Fruit fly (Drosophila melanogaster) whole organism, embryonic: ENCODE measurements around the gene CG43117.

ENCODE experiments used
- CG11504 ChIP-seq: fragments of 200-800 bp; sonication (Bioruptor generic); optimal IDR thresholded peaks from 3 replicates; lab custom pipeline; 2019; ENCODE audit warnings: missing biosample characterization, mild to moderate bottlenecking, missing genetic modification characterization, moderate library complexity
- CG11695 ChIP-seq: fragments of 200-800 bp; sonication (Bioruptor generic); IDR thresholded peaks from 3 replicates; pipeline ENCODE4 v1.3.6; 2022; ENCODE audit warnings: missing biosample characterization, missing genetic modification characterization
- CG12071 ChIP-seq: fragments of 200-800 bp; sonication (Bioruptor generic); optimal IDR thresholded peaks from 3 replicates; lab custom pipeline; 2018; ENCODE audit warnings: missing biosample characterization, mild to moderate bottlenecking, missing genetic modification characterization
- CG12219 ChIP-seq: fragments of 200-800 bp; sonication (Bioruptor generic); optimal IDR thresholded peaks from 3 replicates; lab custom pipeline; 2018; ENCODE audit warnings: missing biosample characterization, mild to moderate bottlenecking, missing genetic modification characterization
- CG12299 ChIP-seq: fragments of 200-800 bp; sonication (Bioruptor generic); optimal IDR thresholded peaks from 2 replicates; lab custom pipeline; 2018; ENCODE audit warnings: missing biosample characterization, mild to moderate bottlenecking, missing genetic modification characterization
- CG12659 ChIP-seq: fragments of 200-800 bp; sonication (Bioruptor generic); optimal IDR thresholded peaks from 3 replicates; lab custom pipeline; 2017; ENCODE audit warnings: mild to moderate bottlenecking, missing biosample characterization, missing genetic modification reagents, missing genetic modification characterization
- CG13424 ChIP-seq: fragments of 200-800 bp; sonication (Bioruptor generic); optimal IDR thresholded peaks from 2 replicates; lab custom pipeline; 2019; ENCODE audit warnings: missing biosample characterization, mild to moderate bottlenecking, missing genetic modification characterization, moderate library complexity
- CG13894 ChIP-seq: fragments of 200-800 bp; sonication (Bioruptor generic); optimal IDR thresholded peaks from 3 replicates; lab custom pipeline; 2018; ENCODE audit warnings: missing biosample characterization, mild to moderate bottlenecking, missing genetic modification characterization, moderate library complexity
- CG14441 ChIP-seq: fragments of 200-800 bp; sonication (Bioruptor generic); IDR thresholded peaks from 2 replicates; pipeline ENCODE4 v1.3.6; 2022; ENCODE audit warnings: missing biosample characterization, missing genetic modification characterization
- CG1792 ChIP-seq: fragments of 200-800 bp; sonication (Bioruptor generic); optimal IDR thresholded peaks from 2 replicates; lab custom pipeline; 2016; ENCODE audit warnings: missing biosample characterization, missing genetic modification characterization
- CG2712 ChIP-seq: fragments of 200-800 bp; optimal IDR thresholded peaks from 3 replicates; lab custom pipeline; 2019; ENCODE audit warnings: missing biosample characterization, mild to moderate bottlenecking, missing genetic modification characterization, moderate library complexity
- CG30020 ChIP-seq: fragments of 200-800 bp; optimal IDR thresholded peaks from 2 replicates; lab custom pipeline; 2019; ENCODE audit warnings: missing biosample characterization, mild to moderate bottlenecking, missing genetic modification characterization, moderate library complexity
- CG3726 ChIP-seq: fragments of 200-800 bp; sonication (Bioruptor generic); IDR thresholded peaks from 3 replicates; pipeline ENCODE4, ENCODE4 v1.3.6; 2022; ENCODE audit warnings: missing biosample characterization, missing genetic modification characterization
- CG6272 ChIP-seq: fragments of 200-800 bp; sonication (Bioruptor generic); IDR thresholded peaks from 2 replicates; pipeline ENCODE4 v1.3.6; 2022; ENCODE audit warnings: missing biosample characterization, missing genetic modification characterization
- CG8281 ChIP-seq: fragments of 200-800 bp; sonication (Bioruptor generic); optimal IDR thresholded peaks from 2 replicates; lab custom pipeline; 2018; ENCODE audit warnings: missing biosample characterization, mild to moderate bottlenecking, missing genetic modification characterization, moderate library complexity
- Chrac-16 ChIP-seq: fragments of 200-800 bp; sonication (Bioruptor generic); optimal IDR thresholded peaks from 3 replicates; lab custom pipeline; 2016; ENCODE audit warnings: missing biosample characterization, missing genetic modification characterization
- Drgx ChIP-seq: fragments of 200-800 bp; sonication (Bioruptor generic); IDR thresholded peaks from 2 replicates; pipeline ENCODE4 v1.3.6; 2022; ENCODE audit warnings: missing biosample characterization, missing genetic modification characterization
- Eip74EF ChIP-seq, 2 experiments: fragments of 200-800 bp in 1 of 2; fragments of >200 bp in 1 of 2; sonication (Bioruptor generic) in 1 of 2; optimal IDR thresholded peaks; 2 replicates each; lab custom pipeline; 2017 to 2019; ENCODE audit warnings: missing biosample characterization in 2 of 2, missing genetic modification characterization in 2 of 2, mild to moderate bottlenecking in 1 of 2, moderate library complexity in 1 of 2
- Ets65A ChIP-seq: fragments of 200-800 bp; sonication (Bioruptor generic); peaks from one replicate; lab custom pipeline; 2016; ENCODE audit warnings: missing biosample characterization, missing genetic modification characterization
- MTF-1 ChIP-seq: fragments of 200-800 bp; sonication (Bioruptor generic); optimal IDR thresholded peaks from 2 replicates; lab custom pipeline; 2018; ENCODE audit warnings: missing biosample characterization, mild to moderate bottlenecking, missing genetic modification characterization, borderline replicate concordance
- Med ChIP-seq: fragments of 200-800 bp; sonication (Bioruptor generic); peaks from one replicate; lab custom pipeline; 2016; ENCODE audit warnings: missing biosample characterization, missing genetic modification characterization, mild to moderate bottlenecking, inconsistent platforms, moderate library complexity
- Mrtf ChIP-seq: fragments of 200-800 bp; sonication (Bioruptor generic); IDR thresholded peaks from 3 replicates; pipeline ENCODE4 v1.3.6; 2022; ENCODE audit warnings: missing biosample characterization, missing genetic modification characterization
- Poxn ChIP-seq: fragments of 200-800 bp; sonication (Bioruptor generic); IDR thresholded peaks from 2 replicates; pipeline ENCODE4 v1.3.6; 2022; ENCODE audit warnings: missing biosample characterization, missing genetic modification characterization
- Ssrp ChIP-seq: fragments of 200-800 bp; sonication (Bioruptor generic); optimal IDR thresholded peaks from 2 replicates; lab custom pipeline; 2018; ENCODE audit warnings: missing biosample characterization, mild to moderate bottlenecking, missing genetic modification characterization, moderate library complexity
- abd-A ChIP-seq: fragments of 200-800 bp; sonication (Bioruptor generic); optimal IDR thresholded peaks from 3 replicates; lab custom pipeline; 2019; ENCODE audit warnings: missing biosample characterization, mild to moderate bottlenecking, missing genetic modification characterization, moderate library complexity
- ac ChIP-seq: fragments of 200-800 bp; sonication (Bioruptor generic); optimal IDR thresholded peaks from 3 replicates; lab custom pipeline; 2017; ENCODE audit warnings: missing biosample characterization, mild to moderate bottlenecking, missing genetic modification characterization
- ara ChIP-seq: fragments of 200-800 bp; sonication (Bioruptor generic); IDR thresholded peaks from 2 replicates; pipeline ENCODE4 v1.3.6; 2022; ENCODE audit warnings: missing biosample characterization, missing genetic modification characterization
- az2 ChIP-seq: fragments of 200-800 bp; sonication (Bioruptor generic); optimal IDR thresholded peaks from 3 replicates; lab custom pipeline; 2016; ENCODE audit warnings: missing biosample characterization, missing genetic modification characterization
- bsh ChIP-seq, 2 experiments: fragments of 200-800 bp; sonication (Bioruptor generic); optimal IDR thresholded peaks; 2 replicates each; lab custom pipeline; 2017 to 2018; ENCODE audit warnings: mild to moderate bottlenecking in 2 of 2, missing biosample characterization in 2 of 2, missing genetic modification characterization in 2 of 2, moderate library complexity in 1 of 2
- crol ChIP-seq: fragments of 200-800 bp; sonication (Bioruptor generic); IDR thresholded peaks from 2 replicates; pipeline ENCODE4 v1.3.6; 2022; ENCODE audit warnings: missing biosample characterization, missing genetic modification characterization
- dmrt99B ChIP-seq: fragments of 200-800 bp; sonication (Bioruptor generic); optimal IDR thresholded peaks from 2 replicates; lab custom pipeline; 2018; ENCODE audit warnings: missing biosample characterization, mild to moderate bottlenecking, missing genetic modification characterization, moderate library complexity
- emc ChIP-seq: fragments of 200-800 bp; sonication (Bioruptor generic); optimal IDR thresholded peaks from 2 replicates; lab custom pipeline; 2016; ENCODE audit warnings: missing biosample characterization, missing genetic modification characterization
- gcm2 ChIP-seq: fragments of 200-800 bp; sonication (Bioruptor generic); optimal IDR thresholded peaks from 2 replicates; lab custom pipeline; 2016; ENCODE audit warnings: missing biosample characterization, missing genetic modification characterization
- gem ChIP-seq: fragments of 200-800 bp; sonication (Bioruptor generic); optimal IDR thresholded peaks from 2 replicates; lab custom pipeline; 2019; ENCODE audit warnings: missing biosample characterization, mild to moderate bottlenecking, missing genetic modification characterization, moderate library complexity
- hb ChIP-seq: fragments of 200-800 bp; sonication (Bioruptor generic); IDR thresholded peaks from 3 replicates; pipeline ENCODE4 v1.3.6; 2022; ENCODE audit warnings: missing biosample characterization, missing genetic modification characterization; ENCODE audit not compliant: partially characterized antibody
- lola ChIP-seq, 3 experiments: fragments of >200 bp in 2 of 3; fragments of 200-800 bp in 1 of 3; sonication (Bioruptor generic) in 1 of 3; optimal IDR thresholded peaks; 2 replicates each; lab custom pipeline; 2017 to 2019; ENCODE audit warnings: missing biosample characterization in 3 of 3, missing genetic modification characterization in 3 of 3, mild to moderate bottlenecking in 1 of 3, moderate library complexity in 1 of 3
- nerfin-1 ChIP-seq: fragments of 200-800 bp; sonication (Bioruptor generic); optimal IDR thresholded peaks from 3 replicates; lab custom pipeline; 2019; ENCODE audit warnings: missing biosample characterization, mild to moderate bottlenecking, missing genetic modification characterization, moderate library complexity
- onecut ChIP-seq: fragments of 200-800 bp; sonication (Bioruptor generic); IDR thresholded peaks from 2 replicates; pipeline ENCODE4 v1.3.6; 2022; ENCODE audit warnings: missing biosample characterization, missing genetic modification characterization
- sens ChIP-seq: fragments of 200-800 bp; sonication (Bioruptor generic); peaks from one replicate; lab custom pipeline; 2016; ENCODE audit warnings: missing biosample characterization, missing genetic modification characterization
- sens-2 ChIP-seq: fragments of 200-800 bp; sonication (Bioruptor generic); IDR thresholded peaks from 2 replicates; pipeline ENCODE4 v1.3.6; 2022; ENCODE audit warnings: missing biosample characterization, missing genetic modification characterization
- tio ChIP-seq: fragments of 200-800 bp; sonication (Bioruptor generic); optimal IDR thresholded peaks from 2 replicates; lab custom pipeline; 2017; ENCODE audit warnings: missing biosample characterization, missing genetic modification characterization, inconsistent platforms
- usp ChIP-seq: fragments of >200 bp; optimal IDR thresholded peaks from 2 replicates; lab custom pipeline; 2017; ENCODE audit warnings: missing biosample characterization, missing genetic modification characterization
- wek ChIP-seq: fragments of 200-800 bp; sonication (Bioruptor generic); optimal IDR thresholded peaks from 3 replicates; lab custom pipeline; 2018; ENCODE audit warnings: missing biosample characterization, mild to moderate bottlenecking, missing genetic modification characterization, moderate library complexity

The CG43117 gene

dm6 chr3R:26500355-26500754, 45.8 kb downstream of the CG43117 start:
- TF ChIP-seq CG11504 (tag; lab: Kevin White, UChicago) (peak; percentile 19), bsh (GFP tag; optimal IDR thresholded peaks at IDR 0.05; lab: Kevin White, UChicago) (peak in 1 of 2 experiments; percentile 27), ara (GFP tag; lab: Robert Waterston, UW) (no peak), Med (GFP tag; lab: Kevin White, UChicago) (peak; percentile 20), dmrt99B (tag; lab: Kevin White, UChicago) (peak; percentile 12), Drgx (peak; percentile 74), sens (GFP tag; lab: Kevin White, UChicago) (peak; percentile 45), gem (tag; lab: Kevin White, UChicago) (peak; percentile 13), Mrtf (GFP tag; lab: Robert Waterston, UW) (no peak)

- TF ChIP-seq ac (GFP tag; lab: Kevin White, UChicago) (no peak), bsh (GFP tag; optimal IDR thresholded peaks at IDR 0.05; lab: Kevin White, UChicago) (peak in 1 of 2 experiments; percentile 46)
These were observed 47.5 kb downstream of the CG43117 start for dm6 chr3R:26502072-26502471.

- TF ChIP-seq Ssrp (tag; lab: Kevin White, UChicago) (no peak), wek (no peak), CG8281 (tag; lab: Kevin White, UChicago) (no peak), CG6272 (GFP tag; lab: Robert Waterston, UW) (no peak), emc (GFP tag; lab: Kevin White, UChicago) (no peak), az2 (GFP tag; lab: Kevin White, UChicago) (no peak), abd-A (tag; lab: Kevin White, UChicago) (no peak), MTF-1 (GFP tag; lab: Kevin White, UChicago) (no peak), hb (no peak), CG11695 (GFP tag; lab: Robert Waterston, UW) (no peak), CG12071 (GFP tag; lab: Kevin White, UChicago) (no peak)
These were observed 48.3 kb downstream of the CG43117 start for dm6 chr3R:26502907-26503306.

- TF ChIP-seq CG12299 (tag; lab: Kevin White, UChicago) (no peak), nerfin-1 (tag; lab: Kevin White, UChicago) (no peak), CG3726 (GFP tag; lab: Robert Waterston, UW) (no peak), CG1792 (GFP tag; lab: Kevin White, UChicago) (no peak), Ets65A (no peak), Eip74EF (GFP tag; optimal IDR thresholded peaks at IDR 0.05; lab: Kevin White, UChicago) (no peak), Chrac-16 (GFP tag; lab: Kevin White, UChicago) (no peak), crol (peak; percentile 57), onecut (GFP tag; lab: Robert Waterston, UW) (no peak), sens-2 (GFP tag; lab: Robert Waterston, UW) (no peak), CG13424 (tag; lab: Kevin White, UChicago) (no peak), sens (GFP tag; lab: Kevin White, UChicago) (no peak), CG2712 (no peak), lola (GFP tag; optimal IDR thresholded peaks at IDR 0.05; lab: Kevin White, UChicago) (no peak), usp (no peak), CG30020 (tag; lab: Kevin White, UChicago) (no peak), abd-A (tag; lab: Kevin White, UChicago) (peak; percentile 72), Med (GFP tag; lab: Kevin White, UChicago) (peak; percentile 30), CG12659 (no peak), tio (GFP tag; lab: Kevin White, UChicago) (no peak), CG12219 (GFP tag; lab: Kevin White, UChicago) (no peak), CG8281 (tag; lab: Kevin White, UChicago) (peak; percentile 30), CG13894 (tag; lab: Kevin White, UChicago) (peak; percentile 32), Poxn (GFP tag; lab: Robert Waterston, UW) (no peak), gcm2 (GFP tag; lab: Kevin White, UChicago) (no peak), CG14441 (0 out of 2 replicates have a peak, but pooled peaks have one; percentile 7)
These were observed 48.7 kb downstream of the CG43117 start for dm6 chr3R:26503317-26503716.
